Worm (Caenorhabditis elegans) whole organism, mixed stage, embryonic: ENCODE data around the gene T26H5.14.

Experiments used
- M03D4.4 ChIP-seq: sonication (generic microtip); optimal IDR thresholded peaks from 2 replicates; lab custom pipeline; 2017; ENCODE audit warnings: mild to moderate bottlenecking, missing genetic modification characterization, missing compliant biosample characterization
- bed-3 ChIP-seq: fragments of 200-800 bp; sonication (Bioruptor generic); optimal IDR thresholded peaks from 3 replicates; lab custom pipeline; 2018; ENCODE audit warnings: mild to moderate bottlenecking, missing genetic modification characterization, moderate library complexity, missing compliant biosample characterization
- blmp-1 ChIP-seq: fragments of 150-350 bp; optimal IDR thresholded peaks from 2 replicates; lab custom pipeline; 2014; ENCODE audit warnings: missing biosample characterization, missing genetic modification characterization
- ceh-39 ChIP-seq: fragments of 150-350 bp; optimal IDR thresholded peaks from 2 replicates; lab custom pipeline; 2014; ENCODE audit warnings: missing biosample characterization, missing genetic modification characterization
- ceh-43 ChIP-seq: fragments of 200-800 bp; sonication (Bioruptor generic); optimal IDR thresholded peaks from 2 replicates; lab custom pipeline; 2018; ENCODE audit warnings: mild to moderate bottlenecking, missing genetic modification characterization, moderate library complexity, missing compliant biosample characterization
- ceh-83 ChIP-seq: fragments of 200-800 bp; sonication (Bioruptor generic); optimal IDR thresholded peaks from 2 replicates; lab custom pipeline; 2018; ENCODE audit warnings: mild to moderate bottlenecking, missing genetic modification characterization, missing compliant biosample characterization
- ces-1 ChIP-seq: fragments of 150-350 bp; optimal IDR thresholded peaks from 2 replicates; lab custom pipeline; 2014; ENCODE audit warnings: missing biosample characterization, missing genetic modification reagents, missing genetic modification characterization
- cnd-1 ChIP-seq: fragments of 200-800 bp; sonication (Bioruptor generic); optimal IDR thresholded peaks from 2 replicates; lab custom pipeline; 2018; ENCODE audit warnings: mild to moderate bottlenecking, missing genetic modification characterization, missing compliant biosample characterization
- drap-1 ChIP-seq: fragments of 200-800 bp; sonication (Bioruptor generic); optimal IDR thresholded peaks from 3 replicates; lab custom pipeline; 2018; ENCODE audit warnings: mild to moderate bottlenecking, missing genetic modification characterization, missing compliant biosample characterization
- elt-1 ChIP-seq: sonication (generic microtip); optimal IDR thresholded peaks from 2 replicates; lab custom pipeline; 2017; ENCODE audit warnings: missing genetic modification characterization, mild to moderate bottlenecking, missing compliant biosample characterization, antibody characterized with exemption, moderate library complexity, borderline replicate concordance; ENCODE audit not compliant: insufficient read depth
- elt-3 ChIP-seq: fragments of 150-350 bp; optimal IDR thresholded peaks from 2 replicates; lab custom pipeline; 2014; ENCODE audit warnings: missing biosample characterization, missing genetic modification characterization
- flh-1 ChIP-seq: fragments of 200-800 bp; sonication (Bioruptor generic); optimal IDR thresholded peaks from 2 replicates; lab custom pipeline; 2018; ENCODE audit warnings: mild to moderate bottlenecking, missing genetic modification characterization, moderate library complexity, missing compliant biosample characterization
- hlh-1 ChIP-seq: fragments of 150-350 bp; optimal IDR thresholded peaks from 2 replicates; lab custom pipeline; 2014; ENCODE audit warnings: missing biosample characterization, missing genetic modification reagents, missing genetic modification characterization
- lin-13 ChIP-seq: fragments of 150-350 bp; optimal IDR thresholded peaks from 2 replicates; lab custom pipeline; 2014; ENCODE audit warnings: missing biosample characterization, missing genetic modification characterization
- lin-32 ChIP-seq: fragments of 200-800 bp; sonication (Bioruptor generic); optimal IDR thresholded peaks from 2 replicates; lab custom pipeline; 2018; ENCODE audit warnings: mild to moderate bottlenecking, missing genetic modification characterization, missing compliant biosample characterization
- lsy-2 ChIP-seq: fragments of 150-350 bp; optimal IDR thresholded peaks from 2 replicates; lab custom pipeline; 2014; ENCODE audit warnings: missing biosample characterization, missing genetic modification characterization
- mab-5 ChIP-seq: fragments of 150-350 bp; optimal IDR thresholded peaks from 2 replicates; lab custom pipeline; 2014; ENCODE audit warnings: missing biosample characterization, missing genetic modification characterization
- mep-1 ChIP-seq: fragments of 150-350 bp; optimal IDR thresholded peaks from 2 replicates; lab custom pipeline; 2017; ENCODE audit warnings: missing biosample characterization, missing genetic modification reagents, missing genetic modification characterization, inconsistent platforms
- mls-2 ChIP-seq: sonication (generic microtip); optimal IDR thresholded peaks from 2 replicates; lab custom pipeline; 2016; ENCODE audit warnings: mild to moderate bottlenecking, missing genetic modification characterization, moderate library complexity, missing compliant biosample characterization
- nhr-12 ChIP-seq: fragments of 150-350 bp; optimal IDR thresholded peaks from 2 replicates; lab custom pipeline; 2014; ENCODE audit warnings: missing biosample characterization, missing genetic modification characterization
- nhr-2 ChIP-seq: fragments of 150-350 bp; optimal IDR thresholded peaks from 2 replicates; lab custom pipeline; 2014; ENCODE audit warnings: missing biosample characterization, missing genetic modification characterization
- nhr-237 ChIP-seq: fragments of 150-350 bp; optimal IDR thresholded peaks from 2 replicates; lab custom pipeline; 2014; ENCODE audit warnings: missing biosample characterization, missing genetic modification characterization
- nhr-28 ChIP-seq: fragments of 150-350 bp; optimal IDR thresholded peaks from 2 replicates; lab custom pipeline; 2014; ENCODE audit warnings: missing biosample characterization, missing genetic modification characterization
- nhr-76 ChIP-seq: sonication (generic microtip); optimal IDR thresholded peaks from 2 replicates; lab custom pipeline; 2017; ENCODE audit warnings: missing biosample characterization, missing genetic modification characterization
- pha-4 ChIP-seq: fragments of 150-350 bp; optimal IDR thresholded peaks from 2 replicates; lab custom pipeline; 2018; ENCODE audit warnings: missing biosample characterization, missing genetic modification reagents, missing genetic modification characterization
- sem-2 ChIP-seq: fragments of 200-800 bp; sonication (Bioruptor generic); optimal IDR thresholded peaks from 2 replicates; lab custom pipeline; 2018; ENCODE audit warnings: mild to moderate bottlenecking, missing genetic modification characterization, missing compliant biosample characterization
- snpc-4 ChIP-seq: fragments of 150-350 bp; optimal IDR thresholded peaks from 2 replicates; lab custom pipeline; 2014; ENCODE audit warnings: missing biosample characterization, missing genetic modification characterization
- sptf-1 ChIP-seq: sonication (generic microtip); optimal IDR thresholded peaks from 2 replicates; lab custom pipeline; 2017; ENCODE audit warnings: mild to moderate bottlenecking, missing genetic modification characterization, moderate library complexity, missing compliant biosample characterization
- tbx-8 ChIP-seq: fragments of 200-800 bp; sonication (Bioruptor generic); optimal IDR thresholded peaks from 2 replicates; lab custom pipeline; 2018; ENCODE audit warnings: mild to moderate bottlenecking, missing genetic modification characterization, moderate library complexity, missing compliant biosample characterization
- unc-120 ChIP-seq: sonication (generic microtip); optimal IDR thresholded peaks from 2 replicates; lab custom pipeline; 2017; ENCODE audit warnings: missing genetic modification characterization, missing compliant biosample characterization; ENCODE audit not compliant: poor library complexity, severe bottlenecking
- unc-39 ChIP-seq: fragments of 150-350 bp; optimal IDR thresholded peaks from 2 replicates; lab custom pipeline; 2014; ENCODE audit warnings: missing biosample characterization, missing genetic modification characterization
- unc-62 ChIP-seq: fragments of 150-350 bp; optimal IDR thresholded peaks from 2 replicates; lab custom pipeline; 2014; ENCODE audit warnings: missing biosample characterization, missing genetic modification reagents, missing genetic modification characterization
- zip-8 ChIP-seq: fragments of 150-350 bp; optimal IDR thresholded peaks from 2 replicates; lab custom pipeline; 2014; ENCODE audit warnings: missing biosample characterization, missing genetic modification characterization
- ztf-11 ChIP-seq: fragments of 150-350 bp; optimal IDR thresholded peaks from 2 replicates; lab custom pipeline; 2014; ENCODE audit warnings: missing biosample characterization, missing genetic modification characterization

The T26H5.14 gene

ce11 chrV:15448408-15448807, 557 bp upstream of the T26H5.14 start, which contains the start of gene T26H5.4:
Gene T26H5.4, minus strand, starts transcription at chrV:15448701.
- TF ChIP-seq hlh-1 (tag; lab: Kevin White, UChicago): no peak
- no peak for TF ChIP-seq ztf-11 (tag; lab: Kevin White, UChicago)
- TF ChIP-seq ces-1 (GFP tag; lab: Kevin White, UChicago): no peak
- TF ChIP-seq nhr-28 (tag; lab: Kevin White, UChicago): no peak
- TF ChIP-seq M03D4.4 (tag; lab: Kevin White, UChicago): no peak
- no peak for TF ChIP-seq mep-1 (tag; lab: Kevin White, UChicago)
- TF ChIP-seq zip-8 (tag; lab: Kevin White, UChicago): no peak
- TF ChIP-seq ceh-43 (GFP tag; lab: Kevin White, UChicago): no peak
- TF ChIP-seq mab-5 (tag; lab: Kevin White, UChicago): no peak
- TF ChIP-seq, all 35 proteins: peak for 0

DNA sequence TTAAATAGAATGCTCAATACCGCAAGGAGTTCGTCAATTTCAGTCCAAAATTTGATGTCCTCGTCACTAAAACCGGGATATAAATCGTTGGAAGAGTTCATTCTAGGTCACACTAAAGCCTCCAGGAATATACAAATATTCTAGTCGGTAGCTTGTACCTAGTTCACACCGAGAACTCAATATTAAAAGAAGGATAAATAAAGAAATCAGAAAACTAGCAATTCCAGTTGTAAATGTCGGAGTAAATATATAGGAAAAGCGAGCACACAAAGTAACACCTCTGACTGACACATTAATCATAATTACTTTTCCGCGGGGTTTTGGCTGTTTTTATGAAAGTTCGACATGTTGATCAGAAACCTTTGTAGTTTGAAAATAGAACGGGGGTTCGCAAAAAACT, 2.5 kb downstream of the T26H5.14 start, which contains the start of gene srw-33:
srw-33 (minus strand) TSS at position 101 of the 400 bp plus-strand sequence.
- no peak for TF ChIP-seq ceh-39 (tag; lab: Kevin White, UChicago)
- no peak for TF ChIP-seq sem-2 (GFP tag; lab: Kevin White, UChicago)
- no peak for TF ChIP-seq sptf-1 (tag; lab: Kevin White, UChicago)
- no peak for TF ChIP-seq hlh-1 (tag; lab: Kevin White, UChicago)
- TF ChIP-seq flh-1: no peak
- TF ChIP-seq cnd-1 (tag; lab: Kevin White, UChicago): no peak
- TF ChIP-seq ceh-83 (GFP tag; lab: Kevin White, UChicago): no peak
- no peak for TF ChIP-seq pha-4 (tag; lab: Kevin White, UChicago)
- no peak for TF ChIP-seq unc-120 (tag; lab: Kevin White, UChicago)
- TF ChIP-seq snpc-4 (tag; lab: Kevin White, UChicago): no peak
- TF ChIP-seq drap-1 (GFP tag; lab: Kevin White, UChicago): no peak
- TF ChIP-seq unc-39 (tag; lab: Kevin White, UChicago): no peak
- no peak for TF ChIP-seq ceh-43 (GFP tag; lab: Kevin White, UChicago)
- TF ChIP-seq mab-5 (tag; lab: Kevin White, UChicago): no peak

DNA sequence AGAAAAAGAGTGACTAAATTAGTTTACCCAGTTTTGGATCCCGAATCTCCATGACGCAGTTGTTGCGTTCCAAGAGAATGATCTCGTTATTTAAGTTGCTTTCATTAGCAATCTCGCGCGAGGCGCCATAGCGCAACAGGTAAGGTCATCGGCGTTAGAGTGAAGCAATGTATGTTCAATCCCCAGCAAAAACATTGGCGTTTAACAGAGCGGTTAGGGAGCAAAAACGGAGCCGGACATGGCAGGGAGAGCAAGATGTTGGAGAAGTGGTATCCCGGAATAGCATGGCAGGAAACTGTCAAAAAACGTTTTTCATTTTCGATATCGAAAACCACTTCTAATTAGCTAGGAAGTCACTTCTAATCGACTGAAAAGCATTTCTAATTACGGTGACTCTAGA, 5.4 kb downstream of the T26H5.14 start:
- TF ChIP-seq sptf-1 (tag; lab: Kevin White, UChicago): no peak
- TF ChIP-seq drap-1 (GFP tag; lab: Kevin White, UChicago): peak; percentile 5

ce11 chrV:15459088-15459487, 10.1 kb downstream of the T26H5.14 start, which contains the start of gene str-71:
Gene str-71, minus strand, starts transcription at chrV:15459188.
- TF ChIP-seq elt-3 (tag; lab: Kevin White, UChicago) (no peak), nhr-2 (tag; lab: Kevin White, UChicago) (no peak), mab-5 (tag; lab: Kevin White, UChicago) (no peak), ztf-11 (tag; lab: Kevin White, UChicago) (no peak), ces-1 (GFP tag; lab: Kevin White, UChicago) (no peak), nhr-76 (tag; lab: Kevin White, UChicago) (no peak), lin-13 (tag; lab: Kevin White, UChicago) (no peak), unc-62 (no peak), nhr-28 (tag; lab: Kevin White, UChicago) (no peak), flh-1 (no peak), mep-1 (tag; lab: Kevin White, UChicago) (no peak), unc-120 (tag; lab: Kevin White, UChicago) (no peak), nhr-237 (no peak)

DNA sequence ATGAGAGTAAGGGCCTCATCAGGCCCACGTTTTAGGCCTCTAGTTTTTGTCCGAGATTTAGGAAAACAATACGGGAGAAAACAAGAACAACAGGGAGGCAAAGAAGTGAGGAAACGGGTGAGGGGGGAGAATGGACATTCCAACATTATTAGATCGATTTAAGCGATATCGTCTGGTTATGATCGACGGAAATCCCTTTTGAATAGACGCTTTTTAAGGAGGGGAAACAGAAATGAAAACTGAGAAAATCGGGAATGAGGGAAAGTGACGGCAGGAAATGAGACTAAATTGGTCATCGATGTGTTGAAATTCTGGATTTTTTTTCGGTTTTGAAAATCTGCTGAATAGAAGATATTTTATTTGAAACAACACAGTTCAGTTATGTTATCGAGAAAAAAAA, 15.4 kb downstream of the T26H5.14 start, which contains the start of gene rocf-1:
rocf-1 (minus strand) TSS at position 101 of the 400 bp plus-strand sequence.
- peak; percentile 26 for TF ChIP-seq blmp-1 (tag; lab: Kevin White, UChicago)
- no peak for TF ChIP-seq mls-2 (tag; lab: Kevin White, UChicago)

ce11 chrV:15465032-15465727, 16.2 kb downstream of the T26H5.14 start, which contains the start of gene pqn-71:
Gene pqn-71, plus strand, starts transcription at chrV:15465677.
- TF ChIP-seq snpc-4 (tag; lab: Kevin White, UChicago) (no peak), elt-1 (tag; lab: Kevin White, UChicago) (no peak), nhr-76 (tag; lab: Kevin White, UChicago) (no peak), nhr-12 (tag; lab: Kevin White, UChicago) (no peak), sem-2 (GFP tag; lab: Kevin White, UChicago) (peak; percentile 68), zip-8 (tag; lab: Kevin White, UChicago) (no peak), nhr-28 (tag; lab: Kevin White, UChicago) (peak; percentile 31), mls-2 (tag; lab: Kevin White, UChicago) (peak; percentile 89), hlh-1 (tag; lab: Kevin White, UChicago) (peak; percentile 37), tbx-8 (peak; percentile 63), unc-120 (tag; lab: Kevin White, UChicago) (peak; percentile 96), blmp-1 (tag; lab: Kevin White, UChicago) (no peak), unc-62 (peak; percentile 42), lin-13 (tag; lab: Kevin White, UChicago) (peak; percentile 61), lin-32 (peak; percentile 75), mep-1 (tag; lab: Kevin White, UChicago) (peak; percentile 47), sptf-1 (tag; lab: Kevin White, UChicago) (peak; percentile 93), bed-3 (GFP tag; lab: Kevin White, UChicago) (peak; percentile 81), mab-5 (tag; lab: Kevin White, UChicago) (no peak), ceh-83 (GFP tag; lab: Kevin White, UChicago) (peak; percentile 92), M03D4.4 (tag; lab: Kevin White, UChicago) (peak; percentile 85), cnd-1 (tag; lab: Kevin White, UChicago) (peak; percentile 78), ztf-11 (tag; lab: Kevin White, UChicago) (peak; percentile 35), lsy-2 (tag; lab: Kevin White, UChicago) (no peak)
